Worm (Caenorhabditis elegans): ENCODE data around the gene otpl-5.

- TF ChIP-seq tbx-2 (tag; optimal IDR thresholded peaks at IDR 0.05) (no peak), fkh-10 (GFP tag; optimal IDR thresholded peaks at IDR 0.05) (no peak), nhr-77 (tag; optimal IDR thresholded peaks at IDR 0.05) (no peak), mdl-1 (tag; optimal IDR thresholded peaks at IDR 0.05) (no peak), sox-4 (tag; optimal IDR thresholded peaks at IDR 0.05) (no peak), blmp-1 (tag; optimal IDR thresholded peaks at IDR 0.05) (no peak), egl-27 (tag; optimal IDR thresholded peaks at IDR 0.05) (no peak), snpc-4 (tag; optimal IDR thresholded peaks at IDR 0.05) (no peak), elt-3 (tag; optimal IDR thresholded peaks at IDR 0.05) (no peak), nhr-47 (tag; optimal IDR thresholded peaks at IDR 0.05) (no peak), nhr-28 (tag; optimal IDR thresholded peaks at IDR 0.05) (no peak)
These were observed 31.6 kb downstream of the otpl-5 start, which contains the start of gene acr-16 for ce11 chrV:8560916-8561315.
